Worm (Caenorhabditis elegans): ENCODE results near the gene ulp-4.

- TF ChIP-seq nhr-25 (tag; optimal IDR thresholded peaks at IDR 0.05) (no peak), unc-55 (GFP tag; optimal IDR thresholded peaks at IDR 0.05) (no peak), sma-9 (GFP tag; optimal IDR thresholded peaks at IDR 0.05) (no peak), sma-9 (tag; optimal IDR thresholded peaks at IDR 0.05) (no peak), nhr-23 (tag; optimal IDR thresholded peaks at IDR 0.05) (no peak), nhr-6 (tag; optimal IDR thresholded peaks at IDR 0.05) (no peak), egl-27 (tag; optimal IDR thresholded peaks at IDR 0.05) (no peak), C34F6.9 (tag; optimal IDR thresholded peaks at IDR 0.05) (no peak), lin-39 (tag; optimal IDR thresholded peaks at IDR 0.05) (no peak), alr-1 (tag; optimal IDR thresholded peaks at IDR 0.05) (no peak), nhr-12 (tag; optimal IDR thresholded peaks at IDR 0.05) (no peak), nhr-21 (tag; optimal IDR thresholded peaks at IDR 0.05) (no peak)
These were observed 7.1 kb downstream of the ulp-4 start, which contains the start of gene ctns-1 for ce11 chrII:8136818-8137217.
